Worm (Caenorhabditis elegans) whole organism, mixed stage, embryonic: ENCODE data around the gene dna-2.

Source experiments
- M03D4.4 ChIP-seq: sonication (generic microtip); optimal IDR thresholded peaks from 2 replicates; lab custom pipeline; 2017; ENCODE audit warnings: mild to moderate bottlenecking, missing genetic modification characterization, missing compliant biosample characterization
- blmp-1 ChIP-seq: fragments of 150-350 bp; optimal IDR thresholded peaks from 2 replicates; lab custom pipeline; 2014; ENCODE audit warnings: missing biosample characterization, missing genetic modification characterization
- ceh-39 ChIP-seq: fragments of 150-350 bp; optimal IDR thresholded peaks from 2 replicates; lab custom pipeline; 2014; ENCODE audit warnings: missing biosample characterization, missing genetic modification characterization
- ceh-43 ChIP-seq: fragments of 200-800 bp; sonication (Bioruptor generic); optimal IDR thresholded peaks from 2 replicates; lab custom pipeline; 2018; ENCODE audit warnings: mild to moderate bottlenecking, missing genetic modification characterization, moderate library complexity, missing compliant biosample characterization
- ceh-83 ChIP-seq: fragments of 200-800 bp; sonication (Bioruptor generic); optimal IDR thresholded peaks from 2 replicates; lab custom pipeline; 2018; ENCODE audit warnings: mild to moderate bottlenecking, missing genetic modification characterization, missing compliant biosample characterization
- ces-1 ChIP-seq: fragments of 150-350 bp; optimal IDR thresholded peaks from 2 replicates; lab custom pipeline; 2014; ENCODE audit warnings: missing biosample characterization, missing genetic modification reagents, missing genetic modification characterization
- cnd-1 ChIP-seq: fragments of 200-800 bp; sonication (Bioruptor generic); optimal IDR thresholded peaks from 2 replicates; lab custom pipeline; 2018; ENCODE audit warnings: mild to moderate bottlenecking, missing genetic modification characterization, missing compliant biosample characterization
- drap-1 ChIP-seq: fragments of 200-800 bp; sonication (Bioruptor generic); optimal IDR thresholded peaks from 3 replicates; lab custom pipeline; 2018; ENCODE audit warnings: mild to moderate bottlenecking, missing genetic modification characterization, missing compliant biosample characterization
- elt-1 ChIP-seq: sonication (generic microtip); optimal IDR thresholded peaks from 2 replicates; lab custom pipeline; 2017; ENCODE audit warnings: missing genetic modification characterization, mild to moderate bottlenecking, missing compliant biosample characterization, antibody characterized with exemption, moderate library complexity, borderline replicate concordance; ENCODE audit not compliant: insufficient read depth
- elt-3 ChIP-seq: fragments of 150-350 bp; optimal IDR thresholded peaks from 2 replicates; lab custom pipeline; 2014; ENCODE audit warnings: missing biosample characterization, missing genetic modification characterization
- flh-1 ChIP-seq: fragments of 200-800 bp; sonication (Bioruptor generic); optimal IDR thresholded peaks from 2 replicates; lab custom pipeline; 2018; ENCODE audit warnings: mild to moderate bottlenecking, missing genetic modification characterization, moderate library complexity, missing compliant biosample characterization
- ham-2 ChIP-seq: fragments of 200-800 bp; sonication (Bioruptor generic); optimal IDR thresholded peaks from 2 replicates; lab custom pipeline; 2018; ENCODE audit warnings: mild to moderate bottlenecking, missing genetic modification characterization, missing compliant biosample characterization
- hlh-1 ChIP-seq: fragments of 150-350 bp; optimal IDR thresholded peaks from 2 replicates; lab custom pipeline; 2014; ENCODE audit warnings: missing biosample characterization, missing genetic modification reagents, missing genetic modification characterization
- lin-13 ChIP-seq: fragments of 150-350 bp; optimal IDR thresholded peaks from 2 replicates; lab custom pipeline; 2014; ENCODE audit warnings: missing biosample characterization, missing genetic modification characterization
- lsy-2 ChIP-seq: fragments of 150-350 bp; optimal IDR thresholded peaks from 2 replicates; lab custom pipeline; 2014; ENCODE audit warnings: missing biosample characterization, missing genetic modification characterization
- mab-5 ChIP-seq: fragments of 150-350 bp; optimal IDR thresholded peaks from 2 replicates; lab custom pipeline; 2014; ENCODE audit warnings: missing biosample characterization, missing genetic modification characterization
- mep-1 ChIP-seq: fragments of 150-350 bp; optimal IDR thresholded peaks from 2 replicates; lab custom pipeline; 2017; ENCODE audit warnings: missing biosample characterization, missing genetic modification reagents, missing genetic modification characterization, inconsistent platforms
- nhr-12 ChIP-seq: fragments of 150-350 bp; optimal IDR thresholded peaks from 2 replicates; lab custom pipeline; 2014; ENCODE audit warnings: missing biosample characterization, missing genetic modification characterization
- nhr-2 ChIP-seq: fragments of 150-350 bp; optimal IDR thresholded peaks from 2 replicates; lab custom pipeline; 2014; ENCODE audit warnings: missing biosample characterization, missing genetic modification characterization
- nhr-237 ChIP-seq: fragments of 150-350 bp; optimal IDR thresholded peaks from 2 replicates; lab custom pipeline; 2014; ENCODE audit warnings: missing biosample characterization, missing genetic modification characterization
- nhr-28 ChIP-seq: fragments of 150-350 bp; optimal IDR thresholded peaks from 2 replicates; lab custom pipeline; 2014; ENCODE audit warnings: missing biosample characterization, missing genetic modification characterization
- nhr-76 ChIP-seq: sonication (generic microtip); optimal IDR thresholded peaks from 2 replicates; lab custom pipeline; 2017; ENCODE audit warnings: missing biosample characterization, missing genetic modification characterization
- pha-4 ChIP-seq: fragments of 150-350 bp; optimal IDR thresholded peaks from 2 replicates; lab custom pipeline; 2018; ENCODE audit warnings: missing biosample characterization, missing genetic modification reagents, missing genetic modification characterization
- snpc-4 ChIP-seq: fragments of 150-350 bp; optimal IDR thresholded peaks from 2 replicates; lab custom pipeline; 2014; ENCODE audit warnings: missing biosample characterization, missing genetic modification characterization
- tbx-8 ChIP-seq: fragments of 200-800 bp; sonication (Bioruptor generic); optimal IDR thresholded peaks from 2 replicates; lab custom pipeline; 2018; ENCODE audit warnings: mild to moderate bottlenecking, missing genetic modification characterization, moderate library complexity, missing compliant biosample characterization
- unc-120 ChIP-seq: sonication (generic microtip); optimal IDR thresholded peaks from 2 replicates; lab custom pipeline; 2017; ENCODE audit warnings: missing genetic modification characterization, missing compliant biosample characterization; ENCODE audit not compliant: poor library complexity, severe bottlenecking
- ztf-11 ChIP-seq: fragments of 150-350 bp; optimal IDR thresholded peaks from 2 replicates; lab custom pipeline; 2014; ENCODE audit warnings: missing biosample characterization, missing genetic modification characterization

Gene dna-2

DNA sequence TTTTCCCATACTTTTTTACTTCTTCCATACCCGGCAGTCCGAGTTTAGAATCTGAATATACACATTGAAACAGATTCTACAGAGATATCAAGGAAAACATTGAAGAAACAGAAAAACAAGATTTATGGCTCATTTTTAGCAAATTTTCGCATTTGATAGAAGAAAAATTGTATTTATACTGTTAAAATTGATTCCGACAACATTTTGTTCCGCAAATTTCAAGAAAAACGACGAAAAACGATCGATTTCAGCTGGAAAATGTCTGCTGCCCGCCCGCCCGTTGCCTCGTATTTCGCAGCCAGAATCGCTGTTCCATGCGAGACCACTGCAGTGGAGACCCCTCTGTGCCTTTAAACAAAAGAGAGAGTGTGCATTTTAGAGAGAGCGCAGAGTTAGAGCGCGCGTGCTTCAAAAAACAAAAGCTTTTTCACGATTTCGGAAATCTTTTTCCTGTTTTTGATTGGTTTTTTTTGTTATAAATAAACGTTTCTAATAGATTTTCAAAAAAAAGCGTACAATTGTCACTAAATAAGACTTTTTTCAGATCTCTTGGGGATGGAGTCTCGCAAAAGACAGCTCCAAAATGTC is at the start of gene dna-2, which contains the start of gene patr-1:
dna-2 (plus strand) TSS at position 538 of the 588 bp plus-strand sequence.
patr-1 (minus strand) TSS at position 51 of the 588 bp plus-strand sequence.
- TF ChIP-seq lsy-2 (tag; lab: Kevin White, UChicago) (peak; percentile 77), ham-2 (GFP tag; lab: Kevin White, UChicago) (no peak), ceh-83 (GFP tag; lab: Kevin White, UChicago) (no peak), nhr-12 (tag; lab: Kevin White, UChicago) (no peak), elt-3 (tag; lab: Kevin White, UChicago) (no peak), ceh-39 (peak; percentile 36), nhr-2 (tag; lab: Kevin White, UChicago) (no peak), pha-4 (tag; lab: Kevin White, UChicago) (peak; percentile 11), ceh-43 (GFP tag; lab: Kevin White, UChicago) (no peak), elt-1 (tag; lab: Kevin White, UChicago) (no peak), ces-1 (GFP tag; lab: Kevin White, UChicago) (no peak), blmp-1 (tag; lab: Kevin White, UChicago) (no peak), nhr-237 (tag; lab: Kevin White, UChicago) (peak; percentile 62), M03D4.4 (tag; lab: Kevin White, UChicago) (no peak), snpc-4 (no peak), mep-1 (peak; percentile 77), ztf-11 (tag; lab: Kevin White, UChicago) (no peak)

DNA sequence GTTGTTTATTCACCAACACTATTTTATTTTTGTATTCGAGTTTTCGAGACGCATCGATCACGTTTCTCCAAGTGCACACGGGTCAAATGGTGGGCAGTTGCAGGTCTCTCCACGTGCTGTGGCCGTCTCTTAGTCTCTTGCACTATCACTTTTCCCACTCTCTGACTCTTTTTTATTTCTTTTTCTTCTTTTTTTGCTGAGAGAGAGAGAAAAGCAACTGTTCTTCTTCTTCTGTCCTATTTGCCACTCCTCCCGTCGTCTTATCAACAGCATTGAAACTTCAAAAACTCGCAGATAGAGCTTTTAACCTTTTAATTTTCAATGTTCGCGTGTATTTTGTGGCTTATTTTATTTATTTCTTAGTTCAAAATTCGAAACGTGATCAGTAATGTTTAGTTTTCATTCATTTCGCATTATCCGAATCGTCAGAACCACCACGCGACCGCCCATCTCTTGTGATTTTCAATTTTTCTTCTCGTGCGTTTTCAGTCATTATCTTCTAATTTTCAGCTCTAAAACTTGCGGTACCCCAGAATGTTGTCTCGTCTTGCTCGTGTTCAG is 49.6 kb upstream of the dna-2 start, which contains the start of gene alh-8:
alh-8 (plus strand) TSS at position 511 of the 561 bp plus-strand sequence.
- TF ChIP-seq nhr-237 (tag; lab: Kevin White, UChicago) (no peak), ham-2 (GFP tag; lab: Kevin White, UChicago) (no peak), nhr-76 (no peak), tbx-8 (GFP tag; lab: Kevin White, UChicago) (no peak), elt-3 (tag; lab: Kevin White, UChicago) (no peak), cnd-1 (no peak), unc-120 (tag; lab: Kevin White, UChicago) (peak; percentile 45), elt-1 (tag; lab: Kevin White, UChicago) (no peak), nhr-28 (tag; lab: Kevin White, UChicago) (no peak), flh-1 (no peak), hlh-1 (tag; lab: Kevin White, UChicago) (peak; percentile 91), pha-4 (tag; lab: Kevin White, UChicago) (no peak), ces-1 (GFP tag; lab: Kevin White, UChicago) (no peak)

DNA sequence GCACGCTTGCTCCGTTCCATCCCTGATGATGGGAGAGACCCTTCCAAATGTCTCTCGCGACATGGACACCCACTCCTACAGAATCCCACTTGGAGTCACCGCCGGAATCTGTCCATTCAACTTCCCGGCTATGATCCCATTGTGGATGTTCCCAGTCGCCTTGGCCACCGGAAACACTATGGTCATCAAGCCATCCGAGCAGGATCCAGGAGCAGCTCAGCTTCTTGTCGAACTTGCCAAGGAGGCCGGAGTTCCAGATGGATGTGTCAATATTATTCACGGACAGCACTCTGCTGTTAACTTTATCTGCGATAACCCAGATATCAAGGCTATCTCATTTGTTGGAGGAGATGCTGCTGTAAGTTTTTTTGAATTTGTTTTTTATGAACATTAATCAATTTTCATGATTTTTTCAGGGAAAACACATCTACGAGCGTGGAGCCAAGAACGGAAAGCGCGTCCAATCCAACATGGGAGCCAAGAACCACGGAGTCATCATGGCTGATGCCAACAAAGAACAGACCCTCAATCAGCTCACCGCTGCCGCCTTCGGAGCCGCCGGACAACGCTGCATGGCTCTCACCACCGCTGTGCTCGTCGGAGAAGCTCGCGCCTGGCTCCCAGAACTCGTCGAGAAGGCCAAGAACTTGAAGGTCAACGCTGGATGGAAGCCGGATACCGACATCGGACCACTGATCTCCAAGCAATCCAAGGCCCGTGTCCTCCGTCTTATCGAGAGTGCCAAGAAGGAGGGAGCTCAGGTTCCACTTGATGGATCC is 48.3 kb upstream of the dna-2 start:
- TF ChIP-seq snpc-4 = no peak
- no peak for TF ChIP-seq blmp-1 (tag; lab: Kevin White, UChicago)

DNA sequence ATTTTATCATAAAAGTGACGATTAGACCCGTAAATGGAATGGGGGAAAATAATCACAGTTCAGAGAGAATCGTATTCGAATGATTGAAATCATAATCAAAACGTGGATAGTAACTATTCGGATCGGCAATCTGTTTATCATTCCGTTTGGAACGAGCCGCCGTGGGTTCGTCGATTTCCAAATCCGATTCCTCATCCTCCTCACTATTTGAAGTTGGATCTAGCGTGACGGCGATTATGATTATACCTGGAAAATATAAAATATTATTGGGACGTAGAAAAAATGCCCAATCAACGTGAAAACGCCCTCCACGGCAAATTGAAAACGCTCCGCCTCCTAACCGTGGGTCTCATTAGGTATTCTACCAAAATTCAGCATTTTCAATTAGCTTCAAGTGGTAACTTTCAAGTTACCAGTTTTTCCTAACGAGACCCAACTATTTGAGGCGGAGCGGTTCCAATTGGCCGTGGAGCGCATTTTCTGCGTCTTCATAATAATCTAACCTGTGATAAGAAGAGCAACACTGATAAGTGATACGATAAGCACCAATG is 47.0 kb upstream of the dna-2 start:
- TF ChIP-seq mab-5 (tag; lab: Kevin White, UChicago) (no peak), nhr-2 (tag; lab: Kevin White, UChicago) (no peak), lin-13 (tag; lab: Kevin White, UChicago) (no peak), hlh-1 (tag; lab: Kevin White, UChicago) (no peak), cnd-1 (no peak)

DNA sequence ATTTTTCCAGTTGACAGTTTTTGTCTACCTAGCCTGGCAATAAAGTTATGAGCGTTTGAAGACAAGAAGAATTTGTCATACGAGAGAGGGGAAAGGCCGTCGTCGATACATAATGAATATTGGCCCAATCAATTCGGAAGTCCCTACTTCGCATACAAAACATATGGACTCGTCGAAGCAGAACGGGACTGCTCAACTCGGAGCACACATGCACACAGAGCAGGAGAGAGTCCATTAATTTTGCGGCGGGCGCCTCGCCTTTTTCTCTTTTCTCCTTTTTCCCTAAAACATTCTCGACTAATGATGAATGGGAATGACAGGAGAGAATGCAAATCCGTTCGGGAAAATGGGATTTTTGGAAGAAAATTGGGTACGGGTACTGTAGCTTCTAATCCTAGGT is 45.7 kb upstream of the dna-2 start, which contains the start of gene F13D12.8:
F13D12.8 (minus strand) TSS at position 82 of the 400 bp plus-strand sequence.
- TF ChIP-seq ces-1 (GFP tag; lab: Kevin White, UChicago) (peak; percentile 39), drap-1 (no peak)
- TF ChIP-seq, all 35 proteins: peak for 1
